Fruit fly (Drosophila melanogaster) whole organism, embryonic: ENCODE measurements around the gene Son.
A peak's percentile ranks its signal among the peaks of the same experiment; 100 is the strongest.

ENCODE experiments used
- Abd-B ChIP-seq: fragments of 200-800 bp; sonication (Bioruptor generic); optimal IDR thresholded peaks from 2 replicates; lab custom pipeline; 2018; ENCODE audit warnings: missing biosample characterization, mild to moderate bottlenecking, missing genetic modification characterization, moderate library complexity
- Bteb2 ChIP-seq: fragments of 200-800 bp; sonication (Bioruptor generic); optimal IDR thresholded peaks from 2 replicates; lab custom pipeline; 2016; ENCODE audit warnings: missing biosample characterization, missing genetic modification characterization
- CG11723 ChIP-seq: fragments of 200-800 bp; sonication (Bioruptor generic); optimal IDR thresholded peaks from 2 replicates; lab custom pipeline; 2017; ENCODE audit warnings: missing biosample characterization, mild to moderate bottlenecking, missing genetic modification characterization
- CG12219 ChIP-seq: fragments of 200-800 bp; sonication (Bioruptor generic); optimal IDR thresholded peaks from 3 replicates; lab custom pipeline; 2018; ENCODE audit warnings: missing biosample characterization, mild to moderate bottlenecking, missing genetic modification characterization
- CG1233 ChIP-seq: fragments of 200-800 bp; sonication (Bioruptor generic); optimal IDR thresholded peaks from 4 replicates; lab custom pipeline; 2018; ENCODE audit warnings: missing biosample characterization, mild to moderate bottlenecking, missing genetic modification characterization
- CG14050 ChIP-seq: fragments of 200-800 bp; sonication (Bioruptor generic); IDR thresholded peaks from 3 replicates; pipeline ENCODE4 v1.3.6; 2022; ENCODE audit warnings: missing biosample characterization, missing genetic modification characterization
- CG14667 ChIP-seq: fragments of 200-800 bp; sonication (Bioruptor generic); IDR thresholded peaks from 2 replicates; pipeline ENCODE4 v1.3.6; 2022; ENCODE audit warnings: missing biosample characterization, missing genetic modification characterization
- CG14860 ChIP-seq: fragments of 200-800 bp; sonication (Bioruptor generic); IDR thresholded peaks from 3 replicates; pipeline ENCODE4 v1.3.6; 2022; ENCODE audit warnings: missing biosample characterization, missing genetic modification characterization; ENCODE audit not compliant: partially characterized antibody
- CG1647 ChIP-seq: fragments of 200-800 bp; sonication (Bioruptor generic); optimal IDR thresholded peaks from 3 replicates; lab custom pipeline; 2016; ENCODE audit warnings: missing biosample characterization, missing genetic modification characterization
- CG16779 ChIP-seq: fragments of 200-800 bp; sonication (Bioruptor generic); IDR thresholded peaks from 2 replicates; pipeline ENCODE4 v1.3.6; 2022; ENCODE audit warnings: missing biosample characterization, missing genetic modification characterization
- CG16815 ChIP-seq: fragments of 200-800 bp; sonication (Bioruptor generic); optimal IDR thresholded peaks from 3 replicates; lab custom pipeline; 2017; ENCODE audit warnings: missing biosample characterization, mild to moderate bottlenecking, missing genetic modification characterization
- CG17186 ChIP-seq: fragments of 200-800 bp; sonication (Bioruptor generic); optimal IDR thresholded peaks from 3 replicates; lab custom pipeline; 2017; ENCODE audit warnings: missing biosample characterization, missing genetic modification reagents, missing genetic modification characterization
- CG1792 ChIP-seq: fragments of 200-800 bp; sonication (Bioruptor generic); optimal IDR thresholded peaks from 2 replicates; lab custom pipeline; 2016; ENCODE audit warnings: missing biosample characterization, missing genetic modification characterization
- CG18619 ChIP-seq: fragments of 200-800 bp; sonication (Bioruptor generic); optimal IDR thresholded peaks from 3 replicates; lab custom pipeline; 2017; ENCODE audit warnings: missing biosample characterization, mild to moderate bottlenecking, missing genetic modification characterization
- CG34422 ChIP-seq: fragments of 200-800 bp; sonication (Bioruptor generic); IDR thresholded peaks from 3 replicates; pipeline ENCODE4 v1.3.6; 2022; ENCODE audit warnings: missing biosample characterization, missing genetic modification characterization
- CG3726 ChIP-seq: fragments of 200-800 bp; sonication (Bioruptor generic); IDR thresholded peaks from 3 replicates; pipeline ENCODE4, ENCODE4 v1.3.6; 2022; ENCODE audit warnings: missing biosample characterization, missing genetic modification characterization
- CG4617 ChIP-seq: fragments of 200-800 bp; sonication (Bioruptor generic); optimal IDR thresholded peaks from 3 replicates; lab custom pipeline; 2016; ENCODE audit warnings: missing biosample characterization, missing genetic modification characterization, borderline replicate concordance
- CG6854 ChIP-seq: fragments of 200-800 bp; sonication (Bioruptor generic); optimal IDR thresholded peaks from 3 replicates; lab custom pipeline; 2017; ENCODE audit warnings: missing biosample characterization, mild to moderate bottlenecking, missing genetic modification characterization
- CG8388 ChIP-seq: fragments of 200-800 bp; sonication (Bioruptor generic); optimal IDR thresholded peaks from 2 replicates; lab custom pipeline; 2019; ENCODE audit warnings: missing biosample characterization, mild to moderate bottlenecking, missing genetic modification characterization, moderate library complexity
- CG9437 ChIP-seq: fragments of 200-800 bp; sonication (Bioruptor generic); optimal IDR thresholded peaks from 2 replicates; lab custom pipeline; 2018; ENCODE audit warnings: missing biosample characterization, mild to moderate bottlenecking, missing genetic modification characterization
- CG9609 ChIP-seq: fragments of 200-800 bp; sonication (Bioruptor generic); optimal IDR thresholded peaks from 3 replicates; lab custom pipeline; 2016; ENCODE audit warnings: missing biosample characterization, missing genetic modification characterization
- Chrac-16 ChIP-seq: fragments of 200-800 bp; sonication (Bioruptor generic); optimal IDR thresholded peaks from 3 replicates; lab custom pipeline; 2016; ENCODE audit warnings: missing biosample characterization, missing genetic modification characterization
- Drgx ChIP-seq: fragments of 200-800 bp; sonication (Bioruptor generic); IDR thresholded peaks from 2 replicates; pipeline ENCODE4 v1.3.6; 2022; ENCODE audit warnings: missing biosample characterization, missing genetic modification characterization
- E2f2 ChIP-seq: fragments of 200-800 bp; sonication (Bioruptor generic); IDR thresholded peaks from 2 replicates; pipeline ENCODE4 v1.3.6; 2022; ENCODE audit warnings: missing biosample characterization, missing genetic modification characterization
- Ets97D ChIP-seq: fragments of 200-800 bp; sonication (Bioruptor generic); optimal IDR thresholded peaks from 3 replicates; lab custom pipeline; 2016; ENCODE audit warnings: missing biosample characterization, missing genetic modification characterization
- Hey ChIP-seq: fragments of 200-800 bp; sonication (Bioruptor generic); optimal IDR thresholded peaks from 3 replicates; lab custom pipeline; 2018; ENCODE audit warnings: missing biosample characterization, mild to moderate bottlenecking, missing genetic modification characterization
- HmgZ ChIP-seq: fragments of 200-800 bp; sonication (Bioruptor generic); optimal IDR thresholded peaks from 2 replicates; lab custom pipeline; 2018; ENCODE audit warnings: missing biosample characterization, mild to moderate bottlenecking, missing genetic modification characterization
- NFAT ChIP-seq: fragments of 200-800 bp; sonication (Bioruptor generic); IDR thresholded peaks from 2 replicates; pipeline ENCODE4 v1.3.6; 2022; ENCODE audit warnings: missing biosample characterization, missing genetic modification characterization
- Oli ChIP-seq: fragments of 200-800 bp; sonication (Bioruptor generic); optimal IDR thresholded peaks from 2 replicates; lab custom pipeline; 2018; ENCODE audit warnings: missing biosample characterization, mild to moderate bottlenecking, missing genetic modification characterization, moderate library complexity
- Pdp1 ChIP-seq, 2 experiments: fragments of 200-800 bp; sonication (Bioruptor generic); optimal IDR thresholded peaks; 3 replicates each; lab custom pipeline; 2016; ENCODE audit warnings: missing biosample characterization in 2 of 2, missing genetic modification characterization in 2 of 2, mild to moderate bottlenecking in 1 of 2, moderate library complexity in 1 of 2
- Poxn ChIP-seq: fragments of 200-800 bp; sonication (Bioruptor generic); IDR thresholded peaks from 2 replicates; pipeline ENCODE4 v1.3.6; 2022; ENCODE audit warnings: missing biosample characterization, missing genetic modification characterization
- Ravus ChIP-seq: fragments of 200-800 bp; sonication (Bioruptor generic); IDR thresholded peaks from 2 replicates; pipeline ENCODE4 v1.3.6; 2022; ENCODE audit warnings: missing biosample characterization, missing genetic modification characterization
- ara ChIP-seq: fragments of 200-800 bp; sonication (Bioruptor generic); IDR thresholded peaks from 2 replicates; pipeline ENCODE4 v1.3.6; 2022; ENCODE audit warnings: missing biosample characterization, missing genetic modification characterization
- bigmax ChIP-seq: fragments of 200-800 bp; sonication (Bioruptor generic); optimal IDR thresholded peaks from 2 replicates; lab custom pipeline; 2018; ENCODE audit warnings: missing biosample characterization, mild to moderate bottlenecking, missing genetic modification characterization
- cad ChIP-seq: fragments of >200 bp; optimal IDR thresholded peaks from 2 replicates; lab custom pipeline; 2017; ENCODE audit warnings: missing biosample characterization, missing genetic modification characterization
- chinmo ChIP-seq: fragments of 200-800 bp; sonication (Bioruptor generic); IDR thresholded peaks from 4 replicates; pipeline ENCODE4 v1.3.6; 2022; ENCODE audit warnings: missing biosample characterization, missing genetic modification characterization; ENCODE audit not compliant: partially characterized antibody
- dmrt11E ChIP-seq: fragments of 200-800 bp; sonication (Bioruptor generic); optimal IDR thresholded peaks from 3 replicates; lab custom pipeline; 2018; ENCODE audit warnings: missing biosample characterization, mild to moderate bottlenecking, missing genetic modification characterization, moderate library complexity
- dpn ChIP-seq, 2 experiments: fragments of 200-800 bp; sonication (Bioruptor generic); optimal IDR thresholded peaks; 3 replicates each; lab custom pipeline; 2016; ENCODE audit warnings: missing biosample characterization in 2 of 2, missing genetic modification characterization in 2 of 2
- fu2 ChIP-seq: fragments of 200-800 bp; sonication (Bioruptor generic); optimal IDR thresholded peaks from 2 replicates; lab custom pipeline; 2016; ENCODE audit warnings: missing biosample characterization, missing genetic modification characterization
- luna ChIP-seq: fragments of 200-800 bp; sonication (Bioruptor generic); optimal IDR thresholded peaks from 2 replicates; lab custom pipeline; 2016; ENCODE audit warnings: missing biosample characterization, missing genetic modification characterization
- nmo ChIP-seq: fragments of 200-800 bp; sonication (Bioruptor generic); optimal IDR thresholded peaks from 2 replicates; lab custom pipeline; 2018; ENCODE audit warnings: missing biosample characterization, mild to moderate bottlenecking, missing genetic modification characterization, moderate library complexity
- phol ChIP-seq: fragments of 200-800 bp; sonication (Bioruptor generic); optimal IDR thresholded peaks from 3 replicates; lab custom pipeline; 2018; ENCODE audit warnings: missing biosample characterization, mild to moderate bottlenecking, missing genetic modification characterization, moderate library complexity
- pros ChIP-seq: fragments of 200-800 bp; sonication (Bioruptor generic); optimal IDR thresholded peaks from 3 replicates; lab custom pipeline; 2019; ENCODE audit warnings: missing biosample characterization, mild to moderate bottlenecking, missing genetic modification characterization, moderate library complexity
- run ChIP-seq: fragments of 200-800 bp; sonication (Bioruptor generic); optimal IDR thresholded peaks from 3 replicates; lab custom pipeline; 2018; ENCODE audit warnings: missing biosample characterization, mild to moderate bottlenecking, missing genetic modification characterization
- slp2 ChIP-seq: fragments of 200-800 bp; sonication (Bioruptor generic); optimal IDR thresholded peaks from 2 replicates; lab custom pipeline; 2016; ENCODE audit warnings: missing biosample characterization, missing genetic modification characterization
- sob ChIP-seq: fragments of 200-800 bp; sonication (Bioruptor generic); IDR thresholded peaks from 2 replicates; pipeline ENCODE4 v1.3.6; 2022; ENCODE audit warnings: missing biosample characterization, missing genetic modification characterization
- tgo ChIP-seq: fragments of 200-800 bp; sonication (Bioruptor generic); IDR thresholded peaks from 3 replicates; pipeline ENCODE4 v1.3.6; 2022; ENCODE audit warnings: missing biosample characterization, missing genetic modification characterization
- unc-4 ChIP-seq: fragments of 200-800 bp; sonication (Bioruptor generic); IDR thresholded peaks from 2 replicates; pipeline ENCODE4 v1.3.6; 2022; ENCODE audit warnings: missing biosample characterization, missing genetic modification characterization; ENCODE audit not compliant: partially characterized antibody
- yki ChIP-seq: fragments of >200 bp; optimal IDR thresholded peaks from 3 replicates; lab custom pipeline; 2018

Son gene

dm6 chr3R:9577382-9578137 lies at the start of gene Son, which contains the start of gene Kap-alpha3 (continued):
- TF ChIP-seq fu2: peak; percentile 95
- peak; percentile 93 for TF ChIP-seq CG11723 (GFP tag; lab: Kevin White, UChicago)
- 0 out of 4 replicates have a peak, but pooled peaks have one; percentile 69 for TF ChIP-seq chinmo (GFP tag; lab: Robert Waterston, UW)
- TF ChIP-seq Pdp1 (GFP tag; optimal IDR thresholded peaks at IDR 0.05; lab: Kevin White, UChicago): peak; percentile 94 to 99
- peak; percentile 87 for TF ChIP-seq CG16815 (GFP tag; lab: Kevin White, UChicago)
- TF ChIP-seq Poxn (GFP tag; lab: Robert Waterston, UW): peak; percentile 69
- TF ChIP-seq sob (GFP tag; lab: Robert Waterston, UW): peak; percentile 93
- TF ChIP-seq ara: peak; percentile 76
- TF ChIP-seq Chrac-16 (GFP tag; lab: Kevin White, UChicago): peak; percentile 88
- no peak for TF ChIP-seq cad
- peak; percentile 90 for TF ChIP-seq NFAT (GFP tag; lab: Robert Waterston, UW)
- peak; percentile 63 for TF ChIP-seq luna (GFP tag; lab: Kevin White, UChicago)
- peak; percentile 81 for TF ChIP-seq CG14860 (GFP tag; lab: Robert Waterston, UW)
- TF ChIP-seq CG6854 (GFP tag; lab: Kevin White, UChicago): peak; percentile 90
- peak; percentile 93 for TF ChIP-seq Hey
- TF ChIP-seq tgo (GFP tag; lab: Robert Waterston, UW): peak; percentile 86
- TF ChIP-seq CG18619: peak; percentile 96
- peak; percentile 87 for TF ChIP-seq CG4617 (GFP tag; lab: Kevin White, UChicago)
- TF ChIP-seq CG16779 (GFP tag; lab: Robert Waterston, UW): peak; percentile 79; the same call in 1 of the 2 replicates
- peak; percentile 99 for TF ChIP-seq Ets97D
- TF ChIP-seq CG9437 (GFP tag; lab: Kevin White, UChicago): peak; percentile 97
- peak; percentile 94 for TF ChIP-seq CG9609 (GFP tag; lab: Kevin White, UChicago)
- peak; percentile 73 for TF ChIP-seq CG12219 (GFP tag; lab: Kevin White, UChicago)
- TF ChIP-seq CG14050 (GFP tag; lab: Robert Waterston, UW): peak; percentile 74
- peak; percentile 95 for TF ChIP-seq HmgZ
- peak; percentile 43 for TF ChIP-seq Ravus
- TF ChIP-seq Drgx (GFP tag; lab: Robert Waterston, UW): peak; percentile 47; the same call in 1 of the 2 replicates
- peak; percentile 72 for TF ChIP-seq E2f2 (GFP tag; lab: Robert Waterston, UW)
- peak; percentile 85 for TF ChIP-seq CG1792 (GFP tag; lab: Kevin White, UChicago)
- peak; percentile 59 for TF ChIP-seq pros (GFP tag; lab: Kevin White, UChicago)
- TF ChIP-seq Oli (tag; lab: Kevin White, UChicago): peak; percentile 84
- peak; percentile 78 for TF ChIP-seq run (tag; lab: Kevin White, UChicago)
- peak; percentile 91 for TF ChIP-seq CG1647 (GFP tag; lab: Kevin White, UChicago)
- TF ChIP-seq dpn (GFP tag; optimal IDR thresholded peaks at IDR 0.05; lab: Kevin White, UChicago): peak; percentile 86 to 95
- peak; percentile 90 for TF ChIP-seq Abd-B (GFP tag; lab: Kevin White, UChicago)
- TF ChIP-seq nmo (GFP tag; lab: Kevin White, UChicago): peak; percentile 95
- TF ChIP-seq phol (tag; lab: Kevin White, UChicago): peak; percentile 95
- peak; percentile 85 for TF ChIP-seq unc-4 (GFP tag; lab: Robert Waterston, UW)
- TF ChIP-seq CG17186 (GFP tag; lab: Kevin White, UChicago): peak; percentile 88
- TF ChIP-seq dmrt11E: peak; percentile 85
- TF ChIP-seq CG14667 (GFP tag; lab: Robert Waterston, UW): peak; percentile 80
- TF ChIP-seq CG3726 (GFP tag; lab: Robert Waterston, UW): peak; percentile 80; the same call in 2 of the 3 replicates
- TF ChIP-seq Bteb2 (GFP tag; lab: Kevin White, UChicago): peak; percentile 91
- peak; percentile 88 for TF ChIP-seq CG34422
- TF ChIP-seq yki (lab: Kevin White, UChicago): no peak
- peak; percentile 84 for TF ChIP-seq CG8388
- TF ChIP-seq slp2 (GFP tag; lab: Kevin White, UChicago): peak; percentile 91
- TF ChIP-seq CG1233 (GFP tag; lab: Kevin White, UChicago): peak; percentile 96
- peak; percentile 69 for TF ChIP-seq bigmax
